Worm (Caenorhabditis elegans) whole organism, late embryonic: Measurements from ENCODE around the gene cyp-29A4.

Experiments used
- C08G9.2 ChIP-seq: sonication (generic microtip); optimal IDR thresholded peaks from 2 replicates; lab custom pipeline; 2016; ENCODE audit warnings: mild to moderate bottlenecking, missing genetic modification characterization, moderate library complexity, missing compliant biosample characterization
- C38D4.7 ChIP-seq: fragments of 200-800 bp; sonication (Bioruptor generic); optimal IDR thresholded peaks from 2 replicates; lab custom pipeline; 2018; ENCODE audit warnings: mild to moderate bottlenecking, missing genetic modification characterization, moderate library complexity, missing compliant biosample characterization
- F13H6.1 ChIP-seq: sonication (generic microtip); optimal IDR thresholded peaks from 2 replicates; lab custom pipeline; 2016; ENCODE audit warnings: missing genetic modification characterization, missing compliant biosample characterization
- T23F11.4 ChIP-seq: fragments of 200-800 bp; sonication (Bioruptor generic); optimal IDR thresholded peaks from 2 replicates; lab custom pipeline; 2018; ENCODE audit warnings: mild to moderate bottlenecking, missing genetic modification characterization, missing compliant biosample characterization
- ceh-14 ChIP-seq: sonication (generic microtip); optimal IDR thresholded peaks from 2 replicates; lab custom pipeline; 2016; ENCODE audit warnings: missing genotype, missing genetic modification characterization, missing compliant biosample characterization
- ceh-18 ChIP-seq: sonication (generic microtip); optimal IDR thresholded peaks from 2 replicates; lab custom pipeline; 2016; ENCODE audit warnings: missing genetic modification characterization, missing compliant biosample characterization
- ceh-19 ChIP-seq: fragments of 200-800 bp; sonication (Bioruptor generic); optimal IDR thresholded peaks from 2 replicates; lab custom pipeline; 2018; ENCODE audit warnings: mild to moderate bottlenecking, missing genetic modification characterization, missing compliant biosample characterization
- ceh-2 ChIP-seq: sonication (generic microtip); optimal IDR thresholded peaks from 2 replicates; lab custom pipeline; 2016; ENCODE audit warnings: missing genotype, missing genetic modification characterization, missing compliant biosample characterization
- ceh-24 ChIP-seq: sonication (generic microtip); optimal IDR thresholded peaks from 2 replicates; lab custom pipeline; 2016; ENCODE audit warnings: mild to moderate bottlenecking, missing genetic modification characterization, missing compliant biosample characterization
- ceh-31 ChIP-seq: sonication (generic microtip); optimal IDR thresholded peaks from 2 replicates; lab custom pipeline; 2016; ENCODE audit warnings: missing genetic modification characterization, missing compliant biosample characterization
- ceh-45 ChIP-seq: fragments of 200-800 bp; sonication (Bioruptor generic); IDR thresholded peaks from 2 replicates; pipeline ENCODE4 v1.3.6; 2022; ENCODE audit warnings: missing genetic modification reagents, missing genetic modification characterization, missing compliant biosample characterization
- ceh-48 ChIP-seq: sonication (generic microtip); optimal IDR thresholded peaks from 2 replicates; lab custom pipeline; 2016; ENCODE audit warnings: missing genetic modification characterization, inconsistent platforms, missing compliant biosample characterization
- ceh-9 ChIP-seq: sonication (generic microtip); optimal IDR thresholded peaks from 2 replicates; lab custom pipeline; 2016; ENCODE audit warnings: mild to moderate bottlenecking, missing genetic modification characterization, inconsistent platforms, missing compliant biosample characterization
- che-1 ChIP-seq: sonication (generic microtip); optimal IDR thresholded peaks from 2 replicates; lab custom pipeline; 2016; ENCODE audit warnings: mild to moderate bottlenecking, missing genetic modification characterization, missing compliant biosample characterization
- dmd-4 ChIP-seq: sonication (generic microtip); optimal IDR thresholded peaks from 2 replicates; lab custom pipeline; 2016; ENCODE audit warnings: borderline replicate concordance, missing genetic modification characterization, missing compliant biosample characterization
- elt-2 ChIP-seq: sonication (generic microtip); optimal IDR thresholded peaks from 2 replicates; lab custom pipeline; 2016; ENCODE audit warnings: missing genetic modification reagents, missing genetic modification characterization, missing compliant biosample characterization
- elt-4 ChIP-seq: sonication (generic microtip); optimal IDR thresholded peaks from 2 replicates; lab custom pipeline; 2016; ENCODE audit warnings: missing genetic modification characterization, missing compliant biosample characterization
- eyg-1 ChIP-seq: sonication (generic microtip); optimal IDR thresholded peaks from 2 replicates; lab custom pipeline; 2016; ENCODE audit warnings: missing genotype, missing genetic modification characterization, missing compliant biosample characterization
- fax-1 ChIP-seq: sonication (generic microtip); optimal IDR thresholded peaks from 2 replicates; lab custom pipeline; 2016; ENCODE audit warnings: missing genotype, missing genetic modification characterization, missing compliant biosample characterization
- hlh-15 ChIP-seq: sonication (generic microtip); optimal IDR thresholded peaks from 2 replicates; lab custom pipeline; 2016; ENCODE audit warnings: missing genetic modification characterization, missing compliant biosample characterization
- hlh-30 ChIP-seq: sonication (generic microtip); optimal IDR thresholded peaks from 2 replicates; lab custom pipeline; 2017; ENCODE audit warnings: antibody characterized with exemption, missing genetic modification characterization, missing compliant biosample characterization; ENCODE audit not compliant: insufficient read depth
- hlh-6 ChIP-seq: sonication (generic microtip); optimal IDR thresholded peaks from 2 replicates; lab custom pipeline; 2016; ENCODE audit warnings: missing genotype, missing genetic modification characterization, missing compliant biosample characterization
- hlh-8 ChIP-seq: sonication (generic microtip); optimal IDR thresholded peaks from 2 replicates; lab custom pipeline; 2016; ENCODE audit warnings: missing genotype, missing genetic modification characterization, missing compliant biosample characterization
- lin-11 ChIP-seq: fragments of 200-800 bp; sonication (Bioruptor generic); optimal IDR thresholded peaks from 2 replicates; lab custom pipeline; 2018; ENCODE audit warnings: mild to moderate bottlenecking, missing genetic modification characterization, missing compliant biosample characterization
- madf-2 ChIP-seq: sonication (generic microtip); optimal IDR thresholded peaks from 2 replicates; lab custom pipeline; 2017; ENCODE audit warnings: missing genetic modification characterization, missing compliant biosample characterization
- mec-3 ChIP-seq: sonication (generic microtip); optimal IDR thresholded peaks from 2 replicates; lab custom pipeline; 2016; ENCODE audit warnings: borderline replicate concordance, missing genetic modification characterization, missing compliant biosample characterization
- nfya-1 ChIP-seq: sonication (generic microtip); optimal IDR thresholded peaks from 2 replicates; lab custom pipeline; 2017; ENCODE audit warnings: missing genetic modification characterization, mild to moderate bottlenecking, missing compliant biosample characterization, antibody characterized with exemption, moderate library complexity
- nhr-11 ChIP-seq: fragments of 150-350 bp; optimal IDR thresholded peaks from 2 replicates; lab custom pipeline; 2014; ENCODE audit warnings: missing biosample characterization, missing genetic modification characterization
- odd-2 ChIP-seq: sonication (generic microtip); optimal IDR thresholded peaks from 2 replicates; lab custom pipeline; 2017; ENCODE audit warnings: antibody characterized with exemption, mild to moderate bottlenecking, missing genetic modification characterization, missing compliant biosample characterization
- pag-3 ChIP-seq: sonication (generic microtip); optimal IDR thresholded peaks from 2 replicates; lab custom pipeline; 2016; ENCODE audit warnings: missing compliant biosample characterization, missing genetic modification characterization, borderline replicate concordance
- pha-4 ChIP-seq: fragments of 150-350 bp; optimal IDR thresholded peaks from 2 replicates; lab custom pipeline; 2018; ENCODE audit warnings: missing biosample characterization, missing genetic modification reagents, missing genetic modification characterization
- ref-2 ChIP-seq: sonication (generic microtip); optimal IDR thresholded peaks from 2 replicates; lab custom pipeline; 2016; ENCODE audit warnings: missing genetic modification characterization, missing compliant biosample characterization
- sdc-2 ChIP-seq: sonication (generic microtip); optimal IDR thresholded peaks from 2 replicates; lab custom pipeline; 2016; ENCODE audit warnings: missing genotype, missing genetic modification characterization, missing compliant biosample characterization
- tbx-2 ChIP-seq: sonication (generic microtip); optimal IDR thresholded peaks from 2 replicates; lab custom pipeline; 2016; ENCODE audit warnings: missing genetic modification characterization, missing compliant biosample characterization
- unc-3 ChIP-seq, 2 experiments: fragments of 200-800 bp in 1 of 2; sonication (Bioruptor generic) in 1 of 2; sonication (generic microtip) in 1 of 2; conservative IDR thresholded peaks in 1 of 2; optimal IDR thresholded peaks in 1 of 2; 2 replicates each; pipeline versions ENCODE4 v1.3.6 to Lab custom; 2016 to 2022; ENCODE audit warnings: missing compliant biosample characterization in 2 of 2, missing genetic modification characterization in 2 of 2, missing genetic modification reagents in 1 of 2
- unc-42 ChIP-seq: sonication (generic microtip); optimal IDR thresholded peaks from 2 replicates; lab custom pipeline; 2016; ENCODE audit warnings: missing genotype, missing genetic modification characterization, missing compliant biosample characterization
- unc-86 ChIP-seq: sonication (generic microtip); optimal IDR thresholded peaks from 2 replicates; lab custom pipeline; 2016; ENCODE audit warnings: missing genetic modification characterization, missing compliant biosample characterization
- zip-5 ChIP-seq: sonication (generic microtip); optimal IDR thresholded peaks from 2 replicates; lab custom pipeline; 2016; ENCODE audit warnings: missing genetic modification characterization, missing compliant biosample characterization

The cyp-29A4 gene

ce11 chrV:9661514-9661913 is 7.0 kb downstream of the cyp-29A4 start, which contains the start of gene pitr-4:
TSS of gene pitr-4 (minus strand) at chrV:9661614.
- no peak for TF ChIP-seq hlh-8 (tag; lab: Kevin White, UChicago)
- TF ChIP-seq ceh-18 (tag; lab: Kevin White, UChicago): no peak
- no peak for TF ChIP-seq zip-5 (tag; lab: Kevin White, UChicago)
- TF ChIP-seq pha-4 (tag; lab: Kevin White, UChicago): no peak
- TF ChIP-seq fax-1 (tag; lab: Kevin White, UChicago): no peak
- no peak for TF ChIP-seq unc-86 (tag; lab: Kevin White, UChicago)
- TF ChIP-seq T23F11.4 (GFP tag; lab: Kevin White, UChicago): no peak
- TF ChIP-seq eyg-1 (tag; lab: Kevin White, UChicago): no peak
- no peak for TF ChIP-seq mec-3
- no peak for TF ChIP-seq pag-3
- no peak for TF ChIP-seq C38D4.7 (GFP tag; lab: Kevin White, UChicago)
- no peak for TF ChIP-seq dmd-4 (tag; lab: Kevin White, UChicago)
- no peak for TF ChIP-seq ceh-9 (tag; lab: Kevin White, UChicago)
- TF ChIP-seq nfya-1: no peak
- TF ChIP-seq ceh-24 (tag; lab: Kevin White, UChicago): no peak
- TF ChIP-seq che-1 (tag; lab: Kevin White, UChicago): no peak
- TF ChIP-seq lin-11 (tag; lab: Kevin White, UChicago): no peak
- no peak for TF ChIP-seq F13H6.1 (tag; lab: Kevin White, UChicago)
- no peak for TF ChIP-seq ceh-45

ce11 chrV:9663948-9664347 is 9.4 kb downstream of the cyp-29A4 start:
- TF ChIP-seq sdc-2 (tag; lab: Kevin White, UChicago): no peak
- TF ChIP-seq tbx-2 (tag; lab: Kevin White, UChicago): no peak
- no peak for TF ChIP-seq unc-3 (GFP tag; conservative IDR thresholded peaks at IDR 0.05; lab: Robert Waterston, UW)
- no peak for TF ChIP-seq unc-3 (tag; optimal IDR thresholded peaks at IDR 0.05; lab: Kevin White, UChicago)
- no peak for TF ChIP-seq elt-4 (tag; lab: Kevin White, UChicago)
- TF ChIP-seq ceh-19 (GFP tag; lab: Kevin White, UChicago): no peak
- no peak for TF ChIP-seq C38D4.7 (GFP tag; lab: Kevin White, UChicago)
- TF ChIP-seq che-1 (tag; lab: Kevin White, UChicago): no peak
- no peak for TF ChIP-seq madf-2 (tag; lab: Kevin White, UChicago)
- no peak for TF ChIP-seq hlh-8 (tag; lab: Kevin White, UChicago)
- TF ChIP-seq unc-42 (tag; lab: Kevin White, UChicago): peak; percentile 45
- peak; percentile 1 for TF ChIP-seq ceh-14
- no peak for TF ChIP-seq ceh-2 (tag; lab: Kevin White, UChicago)
- TF ChIP-seq hlh-30 (tag; lab: Kevin White, UChicago): no peak
- TF ChIP-seq elt-2 (tag; lab: Kevin White, UChicago): no peak
- TF ChIP-seq ref-2: no peak
- no peak for TF ChIP-seq hlh-15
- no peak for TF ChIP-seq odd-2

- TF ChIP-seq unc-42 (tag; lab: Kevin White, UChicago): peak; percentile 14
- TF ChIP-seq C08G9.2 (tag; lab: Kevin White, UChicago): no peak
- peak; percentile 18 for TF ChIP-seq unc-86 (tag; lab: Kevin White, UChicago)
- peak; percentile 30 for TF ChIP-seq ceh-48 (tag; lab: Kevin White, UChicago)
- no peak for TF ChIP-seq nhr-11 (tag; lab: Kevin White, UChicago)
- TF ChIP-seq ceh-19 (GFP tag; lab: Kevin White, UChicago): peak; percentile 39
- TF ChIP-seq hlh-6 (tag; lab: Kevin White, UChicago): no peak
- TF ChIP-seq nfya-1: peak; percentile 56
- TF ChIP-seq tbx-2 (tag; lab: Kevin White, UChicago): peak; percentile 44
- no peak for TF ChIP-seq dmd-4 (tag; lab: Kevin White, UChicago)
- peak; percentile 82 for TF ChIP-seq ceh-31 (tag; lab: Kevin White, UChicago)
- TF ChIP-seq ref-2: peak; percentile 0
- TF ChIP-seq ceh-14: no peak
- TF ChIP-seq, all 69 proteins: peak for 8
Observed at ce11 chrV:9664620-9665019, 10.1 kb downstream of the cyp-29A4 start.
